Worm (Caenorhabditis elegans) whole organism, L1 larva: Measurements from ENCODE around the gene fbxa-148.

Experiments
- C34B4.2 ChIP-seq: sonication (generic microtip); optimal IDR thresholded peaks from 2 replicates; lab custom pipeline; 2017; ENCODE audit warnings: mild to moderate bottlenecking, missing genetic modification characterization, missing compliant biosample characterization
- F16B12.6 ChIP-seq: fragments of 150-350 bp; optimal IDR thresholded peaks from 2 replicates; lab custom pipeline; 2014; ENCODE audit warnings: missing biosample characterization, missing genetic modification characterization
- Y116A8C.19 ChIP-seq: sonication (generic microtip); optimal IDR thresholded peaks from 2 replicates; lab custom pipeline; 2016; ENCODE audit warnings: missing compliant biosample characterization, missing genetic modification characterization, borderline replicate concordance
- alr-1 ChIP-seq: fragments of 200-800 bp; sonication (Bioruptor generic); optimal IDR thresholded peaks from 2 replicates; lab custom pipeline; 2018; ENCODE audit warnings: borderline replicate concordance, mild to moderate bottlenecking, missing genetic modification characterization, missing compliant biosample characterization
- aly-2 ChIP-seq: fragments of 150-350 bp; optimal IDR thresholded peaks from 2 replicates; lab custom pipeline; 2014; ENCODE audit warnings: missing biosample characterization, missing genetic modification characterization
- blmp-1 ChIP-seq: fragments of 150-350 bp; optimal IDR thresholded peaks from 2 replicates; lab custom pipeline; 2014; ENCODE audit warnings: missing biosample characterization, missing genetic modification characterization
- ceh-63 ChIP-seq: fragments of 200-800 bp; sonication (Bioruptor generic); optimal IDR thresholded peaks from 2 replicates; lab custom pipeline; 2018; ENCODE audit warnings: mild to moderate bottlenecking, missing genetic modification characterization, missing compliant biosample characterization
- ceh-8 ChIP-seq: fragments of 200-800 bp; sonication (Bioruptor generic); optimal IDR thresholded peaks from 2 replicates; lab custom pipeline; 2018; ENCODE audit warnings: mild to moderate bottlenecking, missing genetic modification characterization, moderate library complexity, missing compliant biosample characterization
- ceh-82 ChIP-seq, 3 experiments: fragments of 150-350 bp in 1 of 3; sonication (generic microtip) in 2 of 3; optimal IDR thresholded peaks; 2 replicates each; lab custom pipeline; 2014 to 2017; ENCODE audit warnings: missing biosample characterization in 3 of 3, missing genetic modification characterization in 3 of 3
- ceh-88 ChIP-seq: fragments of 200-800 bp; sonication (Bioruptor generic); IDR thresholded peaks from 2 replicates; pipeline ENCODE4 v1.3.6; 2022; ENCODE audit warnings: missing genetic modification characterization, missing compliant biosample characterization
- ceh-90 ChIP-seq: sonication (generic microtip); optimal IDR thresholded peaks from 2 replicates; lab custom pipeline; 2016; ENCODE audit warnings: missing genetic modification characterization, missing compliant biosample characterization
- ces-1 ChIP-seq: fragments of 150-350 bp; optimal IDR thresholded peaks from 2 replicates; lab custom pipeline; 2014; ENCODE audit warnings: missing biosample characterization, missing genetic modification reagents, missing genetic modification characterization
- dpl-1 ChIP-seq, 3 experiments: fragments of 150-350 bp in 2 of 3; sonication (generic microtip) in 1 of 3; optimal IDR thresholded peaks; 2 replicates each; lab custom pipeline; 2014 to 2017; ENCODE audit warnings: missing biosample characterization in 3 of 3, missing genetic modification characterization in 3 of 3, missing genetic modification reagents in 3 of 3
- efl-1 ChIP-seq, 4 experiments: fragments of 150-350 bp; optimal IDR thresholded peaks in 3 of 4; peaks in 1 of 4; 1 replicate in 1 of 4; 2 replicates in 3 of 4; lab custom pipeline; 2014; ENCODE audit warnings: missing biosample characterization in 2 of 4, missing genetic modification characterization in 2 of 4, missing genetic modification reagents in 2 of 4
- fkh-10 ChIP-seq: sonication (generic microtip); optimal IDR thresholded peaks from 2 replicates; lab custom pipeline; 2017; ENCODE audit warnings: missing biosample characterization, missing genetic modification reagents, missing genetic modification characterization
- fkh-8 ChIP-seq: sonication (generic microtip); optimal IDR thresholded peaks from 2 replicates; lab custom pipeline; 2016; ENCODE audit warnings: mild to moderate bottlenecking, missing genetic modification characterization, missing compliant biosample characterization
- fos-1 ChIP-seq: fragments of 150-350 bp; optimal IDR thresholded peaks from 2 replicates; lab custom pipeline; 2014; ENCODE audit warnings: missing biosample characterization, missing genetic modification characterization
- hlh-17 ChIP-seq: fragments of 200-800 bp; sonication (Bioruptor generic); optimal IDR thresholded peaks from 2 replicates; lab custom pipeline; 2018; ENCODE audit warnings: missing genetic modification characterization, mild to moderate bottlenecking, missing compliant biosample characterization, moderate library complexity, borderline replicate concordance
- hlh-4 ChIP-seq: sonication (generic microtip); optimal IDR thresholded peaks from 2 replicates; lab custom pipeline; 2016; ENCODE audit warnings: mild to moderate bottlenecking, missing genetic modification characterization, missing compliant biosample characterization
- hpl-2 ChIP-seq: fragments of 150-350 bp; optimal IDR thresholded peaks from 2 replicates; lab custom pipeline; 2014; ENCODE audit warnings: missing biosample characterization, missing genetic modification reagents, missing genetic modification characterization
- irx-1 ChIP-seq: sonication (generic microtip); optimal IDR thresholded peaks from 2 replicates; lab custom pipeline; 2016; ENCODE audit warnings: missing genetic modification characterization, missing compliant biosample characterization
- isw-1 ChIP-seq: fragments of 200-800 bp; sonication (Bioruptor generic); IDR thresholded peaks from 2 replicates; pipeline ENCODE4 v1.3.6; 2022; ENCODE audit warnings: missing genetic modification characterization, missing compliant biosample characterization
- jun-1 ChIP-seq: fragments of 150-350 bp; optimal IDR thresholded peaks from 2 replicates; lab custom pipeline; 2014; ENCODE audit warnings: missing biosample characterization, missing genetic modification reagents, missing genetic modification characterization
- lin-14 ChIP-seq: fragments of 200-800 bp; sonication (Bioruptor generic); optimal IDR thresholded peaks from 2 replicates; lab custom pipeline; 2018; ENCODE audit warnings: mild to moderate bottlenecking, missing genetic modification characterization, moderate library complexity, missing compliant biosample characterization
- lin-15B ChIP-seq: fragments of 150-350 bp; sonication (generic microtip); optimal IDR thresholded peaks from 3 replicates; lab custom pipeline; 2014; ENCODE audit warnings: missing biosample characterization, missing genetic modification characterization
- lin-35 ChIP-seq, 2 experiments: fragments of 150-350 bp; optimal IDR thresholded peaks; 2 replicates each; lab custom pipeline; 2014; ENCODE audit warnings: missing biosample characterization in 2 of 2, missing genetic modification characterization in 2 of 2, missing genetic modification reagents in 2 of 2
- lir-3 ChIP-seq: sonication (generic microtip); optimal IDR thresholded peaks from 2 replicates; lab custom pipeline; 2016; ENCODE audit warnings: mild to moderate bottlenecking, missing genetic modification characterization, moderate library complexity, missing compliant biosample characterization; ENCODE audit not compliant: poor library complexity
- lsy-2 ChIP-seq, 2 experiments: fragments of 150-350 bp; optimal IDR thresholded peaks; 2 replicates each; lab custom pipeline; 2014; ENCODE audit warnings: missing biosample characterization in 2 of 2, missing genetic modification characterization in 2 of 2
- mef-2 ChIP-seq: fragments of 150-350 bp; optimal IDR thresholded peaks from 2 replicates; lab custom pipeline; 2014; ENCODE audit warnings: missing biosample characterization, missing genetic modification characterization
- nhr-12 ChIP-seq: sonication (generic microtip); optimal IDR thresholded peaks from 2 replicates; lab custom pipeline; 2017; ENCODE audit warnings: missing biosample characterization, missing genetic modification characterization
- nhr-19 ChIP-seq: fragments of 200-800 bp; sonication (Bioruptor generic); conservative IDR thresholded peaks from 2 replicates; pipeline ENCODE4 v1.3.6; 2022; ENCODE audit warnings: missing genetic modification characterization, missing compliant biosample characterization
- nhr-20 ChIP-seq: sonication (generic microtip); optimal IDR thresholded peaks from 2 replicates; lab custom pipeline; 2016; ENCODE audit warnings: mild to moderate bottlenecking, missing genetic modification characterization, missing compliant biosample characterization
- nhr-237 ChIP-seq: fragments of 150-350 bp; optimal IDR thresholded peaks from 2 replicates; lab custom pipeline; 2014; ENCODE audit warnings: missing biosample characterization, missing genetic modification characterization
- nhr-71 ChIP-seq: sonication (generic microtip); optimal IDR thresholded peaks from 2 replicates; lab custom pipeline; 2016; ENCODE audit warnings: mild to moderate bottlenecking, missing genetic modification characterization, moderate library complexity, missing compliant biosample characterization
- nhr-76 ChIP-seq: sonication (generic microtip); optimal IDR thresholded peaks from 2 replicates; lab custom pipeline; 2017; ENCODE audit warnings: missing biosample characterization, missing genetic modification characterization
- nhr-77 ChIP-seq: fragments of 150-350 bp; optimal IDR thresholded peaks from 2 replicates; lab custom pipeline; 2014; ENCODE audit warnings: missing biosample characterization, missing genetic modification characterization
- nhr-84 ChIP-seq: sonication (generic microtip); optimal IDR thresholded peaks from 2 replicates; lab custom pipeline; 2017; ENCODE audit warnings: missing biosample characterization, missing genetic modification characterization
- pax-3 ChIP-seq: fragments of 200-800 bp; sonication (Bioruptor generic); optimal IDR thresholded peaks from 2 replicates; lab custom pipeline; 2018; ENCODE audit warnings: mild to moderate bottlenecking, missing genetic modification characterization, moderate library complexity, missing compliant biosample characterization
- pqm-1 ChIP-seq: sonication (generic microtip); optimal IDR thresholded peaks from 3 replicates; lab custom pipeline; 2017; ENCODE audit warnings: missing biosample characterization, missing genetic modification characterization
- skn-1 ChIP-seq: fragments of 150-350 bp; optimal IDR thresholded peaks from 2 replicates; lab custom pipeline; 2014; ENCODE audit warnings: missing biosample characterization, missing genetic modification characterization
- snpc-4 ChIP-seq: fragments of 150-350 bp; optimal IDR thresholded peaks from 2 replicates; lab custom pipeline; 2014; ENCODE audit warnings: missing biosample characterization, missing genetic modification characterization
- snu-23 ChIP-seq: sonication (generic microtip); optimal IDR thresholded peaks from 2 replicates; lab custom pipeline; 2016; ENCODE audit warnings: missing genetic modification characterization, missing compliant biosample characterization
- sptf-1 ChIP-seq: fragments of 150-350 bp; optimal IDR thresholded peaks from 2 replicates; lab custom pipeline; 2014; ENCODE audit warnings: missing biosample characterization, missing genetic modification characterization
- sup-37 ChIP-seq: fragments of 200-800 bp; sonication (Bioruptor generic); optimal IDR thresholded peaks from 2 replicates; lab custom pipeline; 2018; ENCODE audit warnings: mild to moderate bottlenecking, missing genetic modification characterization, missing compliant biosample characterization
- tbx-2 ChIP-seq: sonication (generic microtip); optimal IDR thresholded peaks from 2 replicates; lab custom pipeline; 2016; ENCODE audit warnings: missing genetic modification characterization, missing compliant biosample characterization
- unc-62 ChIP-seq: fragments of 150-350 bp; optimal IDR thresholded peaks from 2 replicates; lab custom pipeline; 2014; ENCODE audit warnings: missing biosample characterization, missing genetic modification reagents, missing genetic modification characterization
- unc-98 ChIP-seq: fragments of 200-800 bp; sonication (Bioruptor generic); IDR thresholded peaks from 2 replicates; pipeline ENCODE4 v1.3.6; 2022; ENCODE audit warnings: missing genetic modification characterization, missing compliant biosample characterization
- vab-15 ChIP-seq: sonication (generic microtip); optimal IDR thresholded peaks from 2 replicates; lab custom pipeline; 2017; ENCODE audit warnings: missing genotype, mild to moderate bottlenecking, missing genetic modification characterization, missing compliant biosample characterization
- xbp-1 ChIP-seq: sonication (generic microtip); optimal IDR thresholded peaks from 2 replicates; lab custom pipeline; 2016; ENCODE audit warnings: missing genetic modification characterization, missing compliant biosample characterization
- zag-1 ChIP-seq: fragments of 150-350 bp; optimal IDR thresholded peaks from 2 replicates; lab custom pipeline; 2014; ENCODE audit warnings: missing biosample characterization, missing genetic modification characterization
- zip-4 ChIP-seq: fragments of 200-800 bp; sonication (Bioruptor generic); optimal IDR thresholded peaks from 2 replicates; lab custom pipeline; 2018; ENCODE audit warnings: mild to moderate bottlenecking, missing genetic modification characterization, moderate library complexity, missing compliant biosample characterization
- ztf-4 ChIP-seq: fragments of 150-350 bp; optimal IDR thresholded peaks from 2 replicates; lab custom pipeline; 2014; ENCODE audit warnings: missing biosample characterization, missing genetic modification characterization

Gene fbxa-148

ce11 chrV:16965655-16966054, 26.8 kb downstream of the fbxa-148 start, which contains the start of gene efl-1 (continued):
- peak; percentile 58 for TF ChIP-seq ceh-90 (tag; lab: Kevin White, UChicago)
- peak; percentile 95 for TF ChIP-seq lin-14
- peak; percentile 88 for TF ChIP-seq zip-4 (GFP tag; lab: Kevin White, UChicago)
- TF ChIP-seq unc-62 (GFP tag; lab: Kevin White, UChicago), result peak; percentile 49
- TF ChIP-seq ces-1, result no peak
- TF ChIP-seq unc-98 (GFP tag; lab: Robert Waterston, UW), result peak; percentile 77
- no peak for TF ChIP-seq Y116A8C.19 (tag; lab: Kevin White, UChicago)
- TF ChIP-seq jun-1, result peak; percentile 84
- no peak for TF ChIP-seq pqm-1 (tag; lab: Kevin White, UChicago)
- no peak for TF ChIP-seq hpl-2
- TF ChIP-seq xbp-1, result peak; percentile 98
- peak; percentile 93 to 95 for TF ChIP-seq lsy-2 (tag; optimal IDR thresholded peaks at IDR 0.05; lab: Kevin White, UChicago)
- TF ChIP-seq ceh-82 (tag; optimal IDR thresholded peaks at IDR 0.05; lab: Kevin White, UChicago), result peak; percentile 80 to 96 (median 94)
- TF ChIP-seq hlh-4 (tag; lab: Kevin White, UChicago), result no peak
- TF ChIP-seq blmp-1 (tag; lab: Kevin White, UChicago), result peak; percentile 65
- peak; percentile 87 for TF ChIP-seq pax-3 (tag; lab: Kevin White, UChicago)
- no peak for TF ChIP-seq alr-1 (tag; lab: Kevin White, UChicago)
- TF ChIP-seq nhr-84, result no peak
- peak; percentile 89 for TF ChIP-seq ceh-8 (GFP tag; lab: Kevin White, UChicago)
- TF ChIP-seq isw-1, result peak; percentile 90
- TF ChIP-seq F16B12.6, result peak; percentile 59
- no peak for TF ChIP-seq lir-3 (tag; lab: Kevin White, UChicago)
- TF ChIP-seq sptf-1 (tag; lab: Kevin White, UChicago), result no peak
- peak; percentile 93 for TF ChIP-seq fos-1
- peak; percentile 51 for TF ChIP-seq vab-15
- TF ChIP-seq aly-2 (tag; lab: Kevin White, UChicago), result peak; percentile 77
- peak; percentile 91 for TF ChIP-seq irx-1 (tag; lab: Kevin White, UChicago)
- TF ChIP-seq nhr-20 (tag; lab: Kevin White, UChicago), result peak; percentile 96
- TF ChIP-seq nhr-76, result no peak
- TF ChIP-seq nhr-237, result peak; percentile 88
- TF ChIP-seq C34B4.2 (tag; lab: Kevin White, UChicago), result peak; percentile 38
- peak; percentile 94 for TF ChIP-seq nhr-19 (GFP tag; lab: Robert Waterston, UW)
- TF ChIP-seq fkh-10 (GFP tag; lab: Kevin White, UChicago), result peak; percentile 86
- peak; percentile 100 for TF ChIP-seq lin-35 (GFP tag; optimal IDR thresholded peaks at IDR 0.05; lab: Kevin White, UChicago)
- TF ChIP-seq snu-23, result peak; percentile 97
- TF ChIP-seq, all 84 proteins: peak for 63

DNA sequence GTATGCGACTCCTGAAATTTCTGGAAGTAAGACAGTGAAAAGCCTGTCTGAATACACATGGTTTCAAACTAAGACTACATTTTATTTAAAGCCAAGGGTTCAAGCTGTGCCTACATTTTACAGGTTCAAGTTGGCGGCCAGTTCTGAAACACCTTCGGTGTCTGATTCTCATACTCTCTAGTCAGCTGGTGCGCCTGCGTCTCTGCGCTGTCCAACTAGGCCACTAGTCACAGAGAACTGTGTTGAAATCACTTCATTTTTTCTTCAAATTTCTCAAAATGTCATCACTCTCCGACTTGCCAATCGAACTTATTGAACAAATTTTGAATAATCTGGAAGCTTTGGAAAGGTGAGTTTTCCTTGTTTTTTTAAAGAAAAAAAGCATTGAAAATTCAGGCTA, 27.8 kb downstream of the fbxa-148 start, which contains the start of gene fbxa-90:
TSS of gene fbxa-90 (plus strand) at position 179 of the 400 bp plus-strand sequence.
- TF ChIP-seq skn-1 (tag; lab: Kevin White, UChicago), result peak; percentile 15
- TF ChIP-seq nhr-12 (tag; lab: Kevin White, UChicago), result no peak
- TF ChIP-seq lin-15B, result no peak
- TF ChIP-seq fkh-8 (tag; lab: Kevin White, UChicago), result no peak
- TF ChIP-seq efl-1 (optimal IDR thresholded peaks at IDR 0.05; lab: Kevin White, UChicago), result peak; percentile 29 to 64
- peak in 1 of 2 experiments; percentile 94 for TF ChIP-seq efl-1 (GFP tag; optimal IDR thresholded peaks at IDR 0.05 in 1 of 2; lab: Kevin White, UChicago)
- no peak for TF ChIP-seq ces-1
- TF ChIP-seq sup-37 (GFP tag; lab: Kevin White, UChicago), result no peak
- TF ChIP-seq nhr-77, result no peak
- no peak for TF ChIP-seq vab-15
- TF ChIP-seq ceh-63, result no peak
- no peak for TF ChIP-seq hlh-17 (GFP tag; lab: Kevin White, UChicago)
- no peak for TF ChIP-seq hpl-2
- no peak for TF ChIP-seq nhr-237
- TF ChIP-seq tbx-2, result no peak
- TF ChIP-seq dpl-1 (GFP tag; optimal IDR thresholded peaks at IDR 0.05; lab: Kevin White, UChicago), result peak in 2 of 3 experiments; percentile 27 to 31
- TF ChIP-seq fkh-10 (GFP tag; lab: Kevin White, UChicago), result no peak
- TF ChIP-seq mef-2 (tag; lab: Kevin White, UChicago), result no peak
- TF ChIP-seq sptf-1 (tag; lab: Kevin White, UChicago), result no peak
- TF ChIP-seq snpc-4 (tag; lab: Kevin White, UChicago), result no peak
- TF ChIP-seq nhr-71 (tag; lab: Kevin White, UChicago), result no peak
- TF ChIP-seq lin-35 (GFP tag; optimal IDR thresholded peaks at IDR 0.05; lab: Kevin White, UChicago), result peak in 1 of 2 experiments; percentile 54
- no peak for TF ChIP-seq zag-1 (tag; lab: Kevin White, UChicago)
- no peak for TF ChIP-seq lin-14
- no peak for TF ChIP-seq ceh-88 (GFP tag; lab: Robert Waterston, UW)
- no peak for TF ChIP-seq ztf-4 (tag; lab: Kevin White, UChicago)
